Worm (Caenorhabditis elegans) whole organism, early embryonic: Measurements from ENCODE around the gene K08D8.2.
"Not testable (repeated sequence)": the region's sequence is repeated elsewhere in the genome, so short reads cannot be mapped to it uniquely, and the experiment has no call there.

Experiments used
- B0310.2 ChIP-seq: sonication (generic microtip); optimal IDR thresholded peaks from 2 replicates; lab custom pipeline; 2016; ENCODE audit warnings: mild to moderate bottlenecking, missing genetic modification characterization, missing compliant biosample characterization
- F13C5.2 ChIP-seq: sonication (generic microtip); optimal IDR thresholded peaks from 2 replicates; lab custom pipeline; 2017; ENCODE audit warnings: mild to moderate bottlenecking, missing genetic modification characterization, inconsistent platforms, missing compliant biosample characterization
- aly-1 ChIP-seq: sonication (generic microtip); optimal IDR thresholded peaks from 2 replicates; lab custom pipeline; 2016; ENCODE audit warnings: missing genetic modification characterization, missing compliant biosample characterization
- ama-1 ChIP-seq: fragments of 150-350 bp; optimal IDR thresholded peaks from 2 replicates; lab custom pipeline; 2014
- ceh-13 ChIP-seq: fragments of 200-800 bp; sonication (Bioruptor generic); optimal IDR thresholded peaks from 2 replicates; lab custom pipeline; 2018; ENCODE audit warnings: mild to moderate bottlenecking, missing genetic modification characterization, missing compliant biosample characterization
- ceh-36 ChIP-seq: sonication (generic microtip); optimal IDR thresholded peaks from 2 replicates; lab custom pipeline; 2016; ENCODE audit warnings: missing genetic modification characterization, inconsistent platforms, missing compliant biosample characterization
- ets-7 ChIP-seq: sonication (generic microtip); optimal IDR thresholded peaks from 2 replicates; lab custom pipeline; 2016; ENCODE audit warnings: missing genotype, missing genetic modification characterization, missing compliant biosample characterization
- flt-1 ChIP-seq: fragments of 200-800 bp; sonication (Bioruptor generic); IDR thresholded peaks from 2 replicates; pipeline ENCODE4 v1.3.6; 2022; ENCODE audit warnings: missing genetic modification characterization, missing compliant biosample characterization
- hmbx-1 ChIP-seq: sonication (generic microtip); optimal IDR thresholded peaks from 2 replicates; lab custom pipeline; 2016; ENCODE audit warnings: mild to moderate bottlenecking, missing genetic modification characterization, missing compliant biosample characterization
- hmg-4 ChIP-seq: fragments of 200-800 bp; sonication (Bioruptor generic); optimal IDR thresholded peaks from 2 replicates; lab custom pipeline; 2018; ENCODE audit warnings: mild to moderate bottlenecking, missing genetic modification characterization, missing compliant biosample characterization
- hnd-1 ChIP-seq: sonication (generic microtip); optimal IDR thresholded peaks from 2 replicates; lab custom pipeline; 2016; ENCODE audit warnings: missing genetic modification characterization, missing compliant biosample characterization
- pes-1 ChIP-seq: fragments of 200-800 bp; sonication (Bioruptor generic); IDR thresholded peaks from 2 replicates; pipeline ENCODE4 v1.3.6; 2022; ENCODE audit warnings: missing genetic modification reagents, missing genetic modification characterization, missing compliant biosample characterization
- scrt-1 ChIP-seq: fragments of 200-800 bp; sonication (Bioruptor generic); IDR thresholded peaks from 2 replicates; pipeline ENCODE4 v1.3.6; 2022; ENCODE audit warnings: missing genetic modification characterization, missing compliant biosample characterization
- sea-1 ChIP-seq: fragments of 200-800 bp; sonication (Bioruptor generic); conservative IDR thresholded peaks from 2 replicates; pipeline ENCODE4 v1.3.6; 2022; ENCODE audit warnings: missing genetic modification characterization, missing compliant biosample characterization
- tbx-11 ChIP-seq: fragments of 200-800 bp; sonication (Bioruptor generic); IDR thresholded peaks from 2 replicates; pipeline ENCODE4 v1.3.6; 2022; ENCODE audit warnings: missing genetic modification characterization, missing compliant biosample characterization
- tbx-37 ChIP-seq: fragments of 200-800 bp; sonication (Bioruptor generic); conservative IDR thresholded peaks from 2 replicates; pipeline ENCODE4 v1.3.6; 2022; ENCODE audit warnings: missing genetic modification reagents, missing genetic modification characterization, missing compliant biosample characterization
- tra-4 ChIP-seq: sonication (generic microtip); optimal IDR thresholded peaks from 2 replicates; lab custom pipeline; 2017; ENCODE audit warnings: missing genetic modification characterization, missing compliant biosample characterization

K08D8.2 gene

DNA sequence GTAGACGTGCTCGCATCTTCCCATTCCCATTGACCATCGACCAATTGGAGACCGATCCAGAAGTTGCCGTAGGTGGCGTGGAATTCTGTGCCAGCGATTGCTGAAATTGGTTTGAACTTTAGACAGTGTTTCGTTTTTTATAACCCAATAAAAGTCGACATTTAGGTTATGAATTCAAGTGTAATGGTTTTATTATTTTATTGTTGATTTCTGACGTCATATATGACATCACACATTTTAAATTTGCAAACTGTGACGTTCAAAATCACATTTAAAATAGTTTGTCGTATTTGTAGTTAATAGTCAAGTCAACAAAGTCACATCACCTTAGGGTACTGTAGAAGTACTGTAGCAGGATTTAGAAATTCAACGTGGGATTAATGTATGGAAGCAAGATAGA is 32.5 kb upstream of the K08D8.2 start:
- TF ChIP-seq hnd-1 (tag; lab: Kevin White, UChicago) (no peak), hmbx-1 (tag; lab: Kevin White, UChicago) (no peak), scrt-1 (no peak)

DNA sequence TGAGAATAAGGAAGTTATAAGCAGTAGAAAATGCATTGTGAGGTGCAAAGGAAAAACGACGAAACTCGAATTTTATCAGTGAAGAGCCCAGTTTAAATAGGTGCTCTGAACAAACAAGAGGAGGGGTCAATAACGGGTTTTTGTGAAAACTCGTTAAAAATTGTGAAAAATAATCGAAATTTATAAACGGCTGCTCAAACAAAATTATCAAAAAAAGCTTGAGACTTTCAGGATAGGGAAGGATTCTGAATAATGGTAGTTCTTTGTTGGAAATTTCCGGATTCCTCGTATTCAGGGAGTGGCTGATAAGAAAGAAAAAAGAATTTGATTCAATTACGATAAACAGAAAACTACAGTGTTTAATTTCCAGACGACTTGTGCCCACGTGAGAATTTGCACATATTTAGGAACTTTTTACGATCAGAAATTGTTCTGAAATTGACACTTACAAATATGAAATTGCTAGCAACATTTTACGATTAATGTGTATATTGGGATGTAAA is 31.4 kb upstream of the K08D8.2 start, which contains the start of gene clec-187:
TSS of gene clec-187 (minus strand) at position 51 of the 503 bp plus-strand sequence.
- TF ChIP-seq ceh-36 (tag; lab: Kevin White, UChicago): no peak
- TF ChIP-seq hmg-4 (GFP tag; lab: Kevin White, UChicago): no peak
- no peak for TF ChIP-seq flt-1
- TF ChIP-seq tbx-11 (GFP tag; lab: Robert Waterston, UW): no peak
- no peak for TF ChIP-seq tbx-37 (GFP tag; lab: Robert Waterston, UW)
- TF ChIP-seq ceh-13 (GFP tag; lab: Kevin White, UChicago): no peak
- TF ChIP-seq aly-1 (tag; lab: Kevin White, UChicago): no peak

DNA sequence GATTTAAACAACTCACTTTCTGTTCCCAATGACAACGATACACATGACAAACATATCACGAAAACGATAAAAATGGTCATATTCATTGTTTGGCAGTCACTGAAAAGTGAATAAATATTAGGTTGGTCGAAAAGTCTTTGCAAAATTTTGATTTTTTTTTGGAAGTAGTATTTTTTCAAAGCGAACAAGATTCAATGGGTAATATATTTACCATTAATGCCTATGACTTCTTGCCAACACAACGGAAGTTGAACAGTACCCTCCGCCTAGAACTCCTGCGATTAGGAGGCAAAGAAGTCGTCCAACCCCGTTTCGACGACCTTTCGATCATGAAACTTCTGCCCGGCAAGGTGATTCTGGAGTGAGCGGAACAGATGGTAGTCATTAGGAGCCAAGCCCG is 27.6 kb upstream of the K08D8.2 start, which contains the start of gene ZK896.1:
TSS of gene ZK896.1 (minus strand) at position 101 of the 400 bp plus-strand sequence.
- TF ChIP-seq flt-1; hmg-4 (GFP tag; lab: Kevin White, UChicago); B0310.2 (tag; lab: Kevin White, UChicago): not testable (repeated sequence)

DNA sequence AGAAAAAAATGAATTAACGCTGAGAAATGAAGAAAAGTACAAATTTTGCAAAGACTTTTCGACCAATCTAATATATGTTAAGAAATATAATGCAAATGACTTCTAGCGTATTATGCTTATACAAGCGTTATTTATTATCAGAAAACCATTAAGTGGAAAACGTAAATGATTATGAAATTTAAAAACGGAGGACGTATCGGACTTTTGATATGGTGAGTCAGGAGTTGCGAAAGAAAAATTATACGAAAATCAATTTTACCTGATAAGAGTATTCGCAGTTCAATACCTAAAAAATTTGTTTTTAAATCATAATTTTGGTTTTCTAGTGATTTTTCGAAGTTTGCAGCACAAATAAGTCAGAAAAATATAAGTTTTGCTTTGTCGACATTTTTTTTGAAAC is 26.3 kb upstream of the K08D8.2 start:
- TF ChIP-seq hmbx-1 (tag; lab: Kevin White, UChicago) (no peak), flt-1 (no peak), hmg-4 (GFP tag; lab: Kevin White, UChicago) (no peak), tra-4 (tag; lab: Kevin White, UChicago) (no peak), ceh-13 (GFP tag; lab: Kevin White, UChicago) (no peak), ama-1 (lab: Kevin White, UChicago) (no peak), aly-1 (tag; lab: Kevin White, UChicago) (no peak), tbx-11 (GFP tag; lab: Robert Waterston, UW) (no peak), ets-7 (tag; lab: Kevin White, UChicago) (no peak), hnd-1 (tag; lab: Kevin White, UChicago) (no peak), scrt-1 (no peak), tbx-37 (GFP tag; lab: Robert Waterston, UW) (no peak), F13C5.2 (no peak), ceh-36 (tag; lab: Kevin White, UChicago) (no peak), pes-1 (GFP tag; lab: Robert Waterston, UW) (no peak), B0310.2 (tag; lab: Kevin White, UChicago) (no peak), sea-1 (GFP tag; lab: Robert Waterston, UW) (no peak)

DNA sequence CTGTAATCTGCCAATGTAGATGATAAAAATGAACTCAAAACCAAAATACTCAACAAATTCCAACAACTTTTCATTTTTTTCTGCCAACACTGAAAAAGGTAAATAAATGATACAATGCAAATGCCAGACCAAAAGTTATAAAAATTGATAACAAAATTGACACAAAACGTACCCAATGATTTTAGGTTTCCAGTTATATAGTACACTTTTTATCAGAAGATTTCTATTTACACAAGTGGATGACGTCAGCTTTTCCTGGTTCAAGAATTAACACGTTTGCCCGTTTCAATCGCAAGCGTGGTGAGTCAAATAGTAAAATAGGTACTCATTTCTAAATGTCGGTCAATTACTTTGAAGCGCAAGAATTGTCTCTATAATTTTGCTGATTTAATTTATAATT is 23.3 kb upstream of the K08D8.2 start, which contains the start of gene ZK896.5:
TSS of gene ZK896.5 (minus strand) at position 89 of the 400 bp plus-strand sequence.
- TF ChIP-seq tbx-11 (GFP tag; lab: Robert Waterston, UW) (no peak), pes-1 (GFP tag; lab: Robert Waterston, UW) (no peak), flt-1 (no peak), hmg-4 (GFP tag; lab: Kevin White, UChicago) (no peak), F13C5.2 (no peak), tra-4 (tag; lab: Kevin White, UChicago) (no peak), ceh-13 (GFP tag; lab: Kevin White, UChicago) (no peak), sea-1 (GFP tag; lab: Robert Waterston, UW) (no peak), hmbx-1 (tag; lab: Kevin White, UChicago) (no peak), ets-7 (tag; lab: Kevin White, UChicago) (no peak), ama-1 (lab: Kevin White, UChicago) (no peak), B0310.2 (tag; lab: Kevin White, UChicago) (no peak)

DNA sequence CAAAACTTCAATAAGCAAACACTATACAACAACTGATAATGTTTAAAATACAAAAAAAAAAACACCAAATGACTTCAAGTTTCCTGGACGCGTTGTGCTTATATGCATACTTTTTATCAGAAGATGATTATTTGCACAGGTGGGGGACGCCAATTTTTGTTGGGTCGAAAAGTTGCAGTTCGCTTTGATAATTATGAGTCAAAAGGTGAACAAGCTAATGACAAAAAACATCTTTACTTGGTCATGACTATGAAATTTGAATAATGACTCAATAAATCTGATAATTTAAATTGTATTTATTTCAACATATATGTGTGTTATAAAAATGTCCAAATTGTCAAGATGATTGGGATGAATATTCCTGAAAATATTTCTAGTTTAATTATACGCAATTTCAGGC is 19.7 kb upstream of the K08D8.2 start, which contains the start of gene ZK896.4:
TSS of gene ZK896.4 (minus strand) at position 101 of the 400 bp plus-strand sequence.
- TF ChIP-seq hmbx-1 (tag; lab: Kevin White, UChicago) (no peak), ets-7 (tag; lab: Kevin White, UChicago) (no peak), aly-1 (tag; lab: Kevin White, UChicago) (no peak), tbx-11 (GFP tag; lab: Robert Waterston, UW) (no peak)

DNA sequence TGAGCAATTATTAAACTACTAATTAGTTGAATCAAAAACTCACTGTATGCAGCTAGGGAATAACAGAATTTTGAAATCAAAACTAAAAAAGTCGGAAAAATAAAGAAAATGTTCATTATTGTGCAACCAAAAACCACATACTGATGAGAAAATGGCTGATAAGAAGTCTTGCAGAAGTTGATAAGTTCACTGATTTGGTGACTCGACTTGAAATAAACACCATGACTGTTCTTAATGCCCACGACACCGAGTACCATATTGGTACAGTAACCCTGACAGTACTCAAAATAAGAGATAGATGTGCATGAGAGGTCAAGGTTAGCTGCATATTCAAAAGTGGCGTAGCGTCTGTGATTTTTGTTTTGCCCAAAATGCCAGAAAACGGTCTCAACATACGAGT is 16.8 kb upstream of the K08D8.2 start:
- no peak for TF ChIP-seq ets-7 (tag; lab: Kevin White, UChicago)
- TF ChIP-seq aly-1 (tag; lab: Kevin White, UChicago): no peak
- no peak for TF ChIP-seq sea-1 (GFP tag; lab: Robert Waterston, UW)

DNA sequence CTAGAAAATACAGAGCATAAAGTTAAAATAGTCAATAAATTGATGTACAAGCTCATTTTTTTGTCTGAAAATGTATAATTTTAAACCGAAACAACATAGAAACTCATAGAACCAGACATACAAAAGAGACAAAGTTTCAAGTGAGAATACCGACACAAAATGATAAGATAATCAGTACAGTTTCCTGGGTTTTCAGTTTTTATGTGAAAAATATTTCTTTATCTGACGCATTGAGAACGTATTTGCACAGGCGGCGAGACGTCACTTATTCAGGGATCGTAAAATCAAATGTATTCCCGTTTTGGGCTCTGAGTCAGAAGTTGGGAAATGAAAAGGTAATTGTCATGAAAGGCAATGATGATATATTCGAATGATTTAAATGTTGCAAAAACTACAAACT is 12.4 kb upstream of the K08D8.2 start, which contains the start of gene K08D8.6:
TSS of gene K08D8.6 (minus strand) at position 64 of the 400 bp plus-strand sequence.
- no peak for TF ChIP-seq hnd-1 (tag; lab: Kevin White, UChicago)
- no peak for TF ChIP-seq hmbx-1 (tag; lab: Kevin White, UChicago)
- TF ChIP-seq ets-7 (tag; lab: Kevin White, UChicago): no peak
- TF ChIP-seq ceh-36 (tag; lab: Kevin White, UChicago): no peak
- TF ChIP-seq B0310.2 (tag; lab: Kevin White, UChicago): no peak
- no peak for TF ChIP-seq tbx-37 (GFP tag; lab: Robert Waterston, UW)
- no peak for TF ChIP-seq flt-1
- TF ChIP-seq F13C5.2: no peak
- no peak for TF ChIP-seq sea-1 (GFP tag; lab: Robert Waterston, UW)
- no peak for TF ChIP-seq scrt-1
- no peak for TF ChIP-seq tbx-11 (GFP tag; lab: Robert Waterston, UW)
